Fruit fly (Drosophila melanogaster): ENCODE data around the gene CG5078.
A peak's percentile ranks its signal among the peaks of the same experiment; 100 is the strongest.

The CG5078 gene

DNA sequence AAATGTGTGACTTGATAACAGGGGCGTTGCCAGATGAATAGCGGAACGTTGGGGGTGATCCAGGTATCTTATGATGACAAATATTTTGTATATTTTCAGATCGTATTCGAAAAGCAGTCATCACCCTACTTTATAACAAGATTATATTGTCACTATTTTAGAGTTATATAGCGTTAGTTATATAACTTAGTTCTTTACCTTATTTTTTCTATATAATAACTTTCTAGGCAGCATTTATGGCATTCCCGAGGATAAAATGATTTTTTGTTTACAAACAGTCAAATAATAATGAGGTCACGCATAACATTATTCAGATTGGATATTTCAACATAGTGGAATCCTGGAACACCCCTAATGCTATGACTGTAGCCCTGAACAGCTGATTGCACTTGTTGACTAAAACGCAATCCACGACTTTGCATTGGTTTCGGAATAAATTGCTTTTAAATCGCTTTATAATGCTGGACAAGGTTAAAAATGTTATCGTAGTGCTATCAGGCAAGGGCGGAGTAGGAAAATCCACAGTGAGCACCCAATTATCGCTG, 20.4 kb downstream of the CG5078 start, which contains the start of gene Nubp2 (continued):
- peak; percentile 91 for TF ChIP-seq CG11456 (GFP tag; IDR thresholded peaks at IDR 0.05)
- TF ChIP-seq klu (GFP tag; IDR thresholded peaks at IDR 0.05) = peak; percentile 94
- TF ChIP-seq wdn (GFP tag; IDR thresholded peaks at IDR 0.05) = peak; percentile 85
- TF ChIP-seq CG7963 (GFP tag; IDR thresholded peaks at IDR 0.05; ENCODE audit: partially characterized antibody) = no peak
- TF ChIP-seq CG4820 (GFP tag; optimal IDR thresholded peaks at IDR 0.05) = peak; percentile 95
- TF ChIP-seq CG10267 (tag; optimal IDR thresholded peaks at IDR 0.05) = peak; percentile 92
- no peak for TF ChIP-seq nerfin-2 (GFP tag; IDR thresholded peaks at IDR 0.05; ENCODE audit: partially characterized antibody)
- peak; percentile 94 for TF ChIP-seq Sox100B (GFP tag; optimal IDR thresholded peaks at IDR 0.05)
- TF ChIP-seq ATbp (GFP tag; optimal IDR thresholded peaks at IDR 0.05) = peak; percentile 88
- TF ChIP-seq chn (GFP tag; optimal IDR thresholded peaks at IDR 0.05) = peak; percentile 94
- peak; percentile 89 for TF ChIP-seq stc (GFP tag; IDR thresholded peaks at IDR 0.05)
- TF ChIP-seq Gug (GFP tag; IDR thresholded peaks at IDR 0.05) = peak; percentile 88
- no peak for TF ChIP-seq amos (GFP tag; IDR thresholded peaks at IDR 0.05; ENCODE audit: partially characterized antibody)
- peak; percentile 96 for TF ChIP-seq CG12155 (GFP tag; optimal IDR thresholded peaks at IDR 0.05)
- TF ChIP-seq CG6683 (GFP tag; optimal IDR thresholded peaks at IDR 0.05) = peak; percentile 81
- peak; percentile 93 for TF ChIP-seq CG3838 (GFP tag; optimal IDR thresholded peaks at IDR 0.05)
- TF ChIP-seq pb (GFP tag; optimal IDR thresholded peaks at IDR 0.05) = peak; percentile 74
- peak; percentile 99 for TF ChIP-seq wek (GFP tag; optimal IDR thresholded peaks at IDR 0.05)
- TF ChIP-seq CG4707 (GFP tag; optimal IDR thresholded peaks at IDR 0.05) = peak; percentile 65
- TF ChIP-seq CkIIα-i1 (GFP tag; IDR thresholded peaks at IDR 0.05) = no peak
- peak in 1 of 3 experiments; percentile 98 for TF ChIP-seq lola (GFP tag; optimal IDR thresholded peaks at IDR 0.05)
- peak; percentile 98 for TF ChIP-seq Abd-B (GFP tag; optimal IDR thresholded peaks at IDR 0.05)
- 0 out of 2 replicates have a peak, but pooled peaks have one; percentile 7 for TF ChIP-seq CG13287 (GFP tag; IDR thresholded peaks at IDR 0.05; ENCODE audit: partially characterized antibody)
- TF ChIP-seq CG12744 (GFP tag; optimal IDR thresholded peaks at IDR 0.05) = peak; percentile 88
- TF ChIP-seq Med (GFP tag) = peak; percentile 98
- TF ChIP-seq fd3F (GFP tag; optimal IDR thresholded peaks at IDR 0.05) = peak; percentile 95
- peak; percentile 51 for TF ChIP-seq CG31365 (tag; optimal IDR thresholded peaks at IDR 0.05)
- TF ChIP-seq run (tag; optimal IDR thresholded peaks at IDR 0.05) = peak; percentile 84
- TF ChIP-seq Hr78 (GFP tag; optimal IDR thresholded peaks at IDR 0.05) = peak in 1 of 2 experiments; percentile 85
- TF ChIP-seq Hsf (GFP tag; optimal IDR thresholded peaks at IDR 0.05) = peak; percentile 98
- peak; percentile 80 for TF ChIP-seq eyg (GFP tag; optimal IDR thresholded peaks at IDR 0.05)
- TF ChIP-seq Fer1 (GFP tag; optimal IDR thresholded peaks at IDR 0.05) = peak; percentile 93
- peak; percentile 79 for TF ChIP-seq stwl (tag; optimal IDR thresholded peaks at IDR 0.05)
- peak; percentile 82 for TF ChIP-seq CG16779 (GFP tag; IDR thresholded peaks at IDR 0.05)
- TF ChIP-seq slou (GFP tag; optimal IDR thresholded peaks at IDR 0.05) = peak; percentile 94
- peak; percentile 89 for TF ChIP-seq D19B (GFP tag; optimal IDR thresholded peaks at IDR 0.05)
- peak; percentile 79 for TF ChIP-seq CG8089 (GFP tag; optimal IDR thresholded peaks at IDR 0.05)
- peak; percentile 39 for TF ChIP-seq pfk (GFP tag; optimal IDR thresholded peaks at IDR 0.05)
- TF ChIP-seq CG11504 (tag; optimal IDR thresholded peaks at IDR 0.05) = peak; percentile 95
- peak; percentile 9 for TF ChIP-seq bigmax (GFP tag; optimal IDR thresholded peaks at IDR 0.05)
- peak; percentile 89 for TF ChIP-seq Mrtf (GFP tag; IDR thresholded peaks at IDR 0.05)
- TF ChIP-seq croc (GFP tag; conservative IDR thresholded peaks at IDR 0.05) = peak; percentile 93
- peak; percentile 90 for TF ChIP-seq Nf-YB (GFP tag; optimal IDR thresholded peaks at IDR 0.05)
- TF ChIP-seq CG14860 (GFP tag; IDR thresholded peaks at IDR 0.05; ENCODE audit: partially characterized antibody) = no peak
- peak; percentile 97 for TF ChIP-seq CG8924 (tag; optimal IDR thresholded peaks at IDR 0.05)
- TF ChIP-seq sr (GFP tag; IDR thresholded peaks at IDR 0.05) = peak; percentile 48; the same call in 1 of the 3 replicates
- peak; percentile 63; the same call in 1 of the 2 replicates for TF ChIP-seq dati (GFP tag; IDR thresholded peaks at IDR 0.05)
- peak; percentile 83 for TF ChIP-seq Drgx (GFP tag; IDR thresholded peaks at IDR 0.05)
- TF ChIP-seq yki (optimal IDR thresholded peaks at IDR 0.05) = peak; percentile 1
